Worm (Caenorhabditis elegans) whole organism, mixed stage, embryonic: ENCODE data around the gene nep-20.

ENCODE experiments used
- bed-3 ChIP-seq: fragments of 200-800 bp; sonication (Bioruptor generic); optimal IDR thresholded peaks from 3 replicates; lab custom pipeline; 2018; ENCODE audit warnings: mild to moderate bottlenecking, missing genetic modification characterization, moderate library complexity, missing compliant biosample characterization
- blmp-1 ChIP-seq: fragments of 150-350 bp; optimal IDR thresholded peaks from 2 replicates; lab custom pipeline; 2014; ENCODE audit warnings: missing biosample characterization, missing genetic modification characterization
- ceh-39 ChIP-seq: fragments of 150-350 bp; optimal IDR thresholded peaks from 2 replicates; lab custom pipeline; 2014; ENCODE audit warnings: missing biosample characterization, missing genetic modification characterization
- ceh-83 ChIP-seq: fragments of 200-800 bp; sonication (Bioruptor generic); optimal IDR thresholded peaks from 2 replicates; lab custom pipeline; 2018; ENCODE audit warnings: mild to moderate bottlenecking, missing genetic modification characterization, missing compliant biosample characterization
- ces-1 ChIP-seq: fragments of 150-350 bp; optimal IDR thresholded peaks from 2 replicates; lab custom pipeline; 2014; ENCODE audit warnings: missing biosample characterization, missing genetic modification reagents, missing genetic modification characterization
- cnd-1 ChIP-seq: fragments of 200-800 bp; sonication (Bioruptor generic); optimal IDR thresholded peaks from 2 replicates; lab custom pipeline; 2018; ENCODE audit warnings: mild to moderate bottlenecking, missing genetic modification characterization, missing compliant biosample characterization
- drap-1 ChIP-seq: fragments of 200-800 bp; sonication (Bioruptor generic); optimal IDR thresholded peaks from 3 replicates; lab custom pipeline; 2018; ENCODE audit warnings: mild to moderate bottlenecking, missing genetic modification characterization, missing compliant biosample characterization
- elt-1 ChIP-seq: sonication (generic microtip); optimal IDR thresholded peaks from 2 replicates; lab custom pipeline; 2017; ENCODE audit warnings: missing genetic modification characterization, mild to moderate bottlenecking, missing compliant biosample characterization, antibody characterized with exemption, moderate library complexity, borderline replicate concordance; ENCODE audit not compliant: insufficient read depth
- elt-3 ChIP-seq: fragments of 150-350 bp; optimal IDR thresholded peaks from 2 replicates; lab custom pipeline; 2014; ENCODE audit warnings: missing biosample characterization, missing genetic modification characterization
- flh-1 ChIP-seq: fragments of 200-800 bp; sonication (Bioruptor generic); optimal IDR thresholded peaks from 2 replicates; lab custom pipeline; 2018; ENCODE audit warnings: mild to moderate bottlenecking, missing genetic modification characterization, moderate library complexity, missing compliant biosample characterization
- ham-2 ChIP-seq: fragments of 200-800 bp; sonication (Bioruptor generic); optimal IDR thresholded peaks from 2 replicates; lab custom pipeline; 2018; ENCODE audit warnings: mild to moderate bottlenecking, missing genetic modification characterization, missing compliant biosample characterization
- hlh-1 ChIP-seq: fragments of 150-350 bp; optimal IDR thresholded peaks from 2 replicates; lab custom pipeline; 2014; ENCODE audit warnings: missing biosample characterization, missing genetic modification reagents, missing genetic modification characterization
- lin-13 ChIP-seq: fragments of 150-350 bp; optimal IDR thresholded peaks from 2 replicates; lab custom pipeline; 2014; ENCODE audit warnings: missing biosample characterization, missing genetic modification characterization
- lsy-2 ChIP-seq: fragments of 150-350 bp; optimal IDR thresholded peaks from 2 replicates; lab custom pipeline; 2014; ENCODE audit warnings: missing biosample characterization, missing genetic modification characterization
- mep-1 ChIP-seq: fragments of 150-350 bp; optimal IDR thresholded peaks from 2 replicates; lab custom pipeline; 2017; ENCODE audit warnings: missing biosample characterization, missing genetic modification reagents, missing genetic modification characterization, inconsistent platforms
- mls-2 ChIP-seq: sonication (generic microtip); optimal IDR thresholded peaks from 2 replicates; lab custom pipeline; 2016; ENCODE audit warnings: mild to moderate bottlenecking, missing genetic modification characterization, moderate library complexity, missing compliant biosample characterization
- nhr-12 ChIP-seq: fragments of 150-350 bp; optimal IDR thresholded peaks from 2 replicates; lab custom pipeline; 2014; ENCODE audit warnings: missing biosample characterization, missing genetic modification characterization
- nhr-2 ChIP-seq: fragments of 150-350 bp; optimal IDR thresholded peaks from 2 replicates; lab custom pipeline; 2014; ENCODE audit warnings: missing biosample characterization, missing genetic modification characterization
- nhr-237 ChIP-seq: fragments of 150-350 bp; optimal IDR thresholded peaks from 2 replicates; lab custom pipeline; 2014; ENCODE audit warnings: missing biosample characterization, missing genetic modification characterization
- nhr-28 ChIP-seq: fragments of 150-350 bp; optimal IDR thresholded peaks from 2 replicates; lab custom pipeline; 2014; ENCODE audit warnings: missing biosample characterization, missing genetic modification characterization
- nhr-76 ChIP-seq: sonication (generic microtip); optimal IDR thresholded peaks from 2 replicates; lab custom pipeline; 2017; ENCODE audit warnings: missing biosample characterization, missing genetic modification characterization
- pha-4 ChIP-seq: fragments of 150-350 bp; optimal IDR thresholded peaks from 2 replicates; lab custom pipeline; 2018; ENCODE audit warnings: missing biosample characterization, missing genetic modification reagents, missing genetic modification characterization
- sem-2 ChIP-seq: fragments of 200-800 bp; sonication (Bioruptor generic); optimal IDR thresholded peaks from 2 replicates; lab custom pipeline; 2018; ENCODE audit warnings: mild to moderate bottlenecking, missing genetic modification characterization, missing compliant biosample characterization
- sptf-1 ChIP-seq: sonication (generic microtip); optimal IDR thresholded peaks from 2 replicates; lab custom pipeline; 2017; ENCODE audit warnings: mild to moderate bottlenecking, missing genetic modification characterization, moderate library complexity, missing compliant biosample characterization
- tbx-8 ChIP-seq: fragments of 200-800 bp; sonication (Bioruptor generic); optimal IDR thresholded peaks from 2 replicates; lab custom pipeline; 2018; ENCODE audit warnings: mild to moderate bottlenecking, missing genetic modification characterization, moderate library complexity, missing compliant biosample characterization
- unc-120 ChIP-seq: sonication (generic microtip); optimal IDR thresholded peaks from 2 replicates; lab custom pipeline; 2017; ENCODE audit warnings: missing genetic modification characterization, missing compliant biosample characterization; ENCODE audit not compliant: poor library complexity, severe bottlenecking
- unc-39 ChIP-seq: fragments of 150-350 bp; optimal IDR thresholded peaks from 2 replicates; lab custom pipeline; 2014; ENCODE audit warnings: missing biosample characterization, missing genetic modification characterization
- unc-62 ChIP-seq: fragments of 150-350 bp; optimal IDR thresholded peaks from 2 replicates; lab custom pipeline; 2014; ENCODE audit warnings: missing biosample characterization, missing genetic modification reagents, missing genetic modification characterization
- zip-8 ChIP-seq: fragments of 150-350 bp; optimal IDR thresholded peaks from 2 replicates; lab custom pipeline; 2014; ENCODE audit warnings: missing biosample characterization, missing genetic modification characterization
- ztf-11 ChIP-seq: fragments of 150-350 bp; optimal IDR thresholded peaks from 2 replicates; lab custom pipeline; 2014; ENCODE audit warnings: missing biosample characterization, missing genetic modification characterization

nep-20 gene

ce11 chrII:3349820-3350291 lies 45.5 kb downstream of the nep-20 start, which contains the start of gene F14D2.8:
TSS of gene F14D2.8 (minus strand) at chrII:3349870.
- TF ChIP-seq nhr-76 (tag; lab: Kevin White, UChicago) (no peak), blmp-1 (no peak), cnd-1 (tag; lab: Kevin White, UChicago) (no peak), flh-1 (GFP tag; lab: Kevin White, UChicago) (no peak), unc-39 (no peak), mep-1 (tag; lab: Kevin White, UChicago) (no peak), elt-3 (tag; lab: Kevin White, UChicago) (no peak), nhr-28 (tag; lab: Kevin White, UChicago) (no peak), unc-120 (tag; lab: Kevin White, UChicago) (no peak), pha-4 (tag; lab: Kevin White, UChicago) (no peak), drap-1 (no peak), ztf-11 (tag; lab: Kevin White, UChicago) (no peak), mls-2 (no peak), ham-2 (GFP tag; lab: Kevin White, UChicago) (no peak), lsy-2 (tag; lab: Kevin White, UChicago) (no peak), nhr-12 (no peak), nhr-237 (tag; lab: Kevin White, UChicago) (no peak), elt-1 (tag; lab: Kevin White, UChicago) (no peak), unc-62 (GFP tag; lab: Kevin White, UChicago) (no peak), nhr-2 (tag; lab: Kevin White, UChicago) (no peak)

- no peak for TF ChIP-seq elt-1 (tag; lab: Kevin White, UChicago)
- TF ChIP-seq unc-39, result no peak
- no peak for TF ChIP-seq ces-1 (GFP tag; lab: Kevin White, UChicago)
- no peak for TF ChIP-seq cnd-1 (tag; lab: Kevin White, UChicago)
- TF ChIP-seq, all 35 proteins: peak for 0
These were observed 47.3 kb downstream of the nep-20 start, which contains the start of the genes F14D2.14 and bath-29 for ce11 chrII:3347940-3348610. TSS of gene F14D2.14 (minus strand) at chrII:3347990. TSS of gene bath-29 (plus strand) at chrII:3348560.

ce11 chrII:3346328-3346780 lies 49.0 kb downstream of the nep-20 start, which contains the start of gene bath-30:
TSS of gene bath-30 (minus strand) at chrII:3346378.
- TF ChIP-seq bed-3, result no peak
- TF ChIP-seq blmp-1, result no peak
- no peak for TF ChIP-seq nhr-2 (tag; lab: Kevin White, UChicago)
- no peak for TF ChIP-seq sptf-1
- TF ChIP-seq ceh-83 (GFP tag; lab: Kevin White, UChicago), result no peak
- TF ChIP-seq ces-1 (GFP tag; lab: Kevin White, UChicago), result no peak
- TF ChIP-seq unc-39, result no peak
- TF ChIP-seq nhr-76 (tag; lab: Kevin White, UChicago), result no peak
- no peak for TF ChIP-seq mep-1 (tag; lab: Kevin White, UChicago)
- no peak for TF ChIP-seq tbx-8 (GFP tag; lab: Kevin White, UChicago)
- TF ChIP-seq ceh-39 (tag; lab: Kevin White, UChicago), result no peak
- no peak for TF ChIP-seq cnd-1 (tag; lab: Kevin White, UChicago)
- TF ChIP-seq pha-4 (tag; lab: Kevin White, UChicago), result no peak
- no peak for TF ChIP-seq ham-2 (GFP tag; lab: Kevin White, UChicago)
- no peak for TF ChIP-seq zip-8
- TF ChIP-seq nhr-28 (tag; lab: Kevin White, UChicago), result no peak
- TF ChIP-seq ztf-11 (tag; lab: Kevin White, UChicago), result no peak

- TF ChIP-seq nhr-76 (tag; lab: Kevin White, UChicago), result no peak
- TF ChIP-seq hlh-1 (tag; lab: Kevin White, UChicago), result no peak
- TF ChIP-seq nhr-237 (tag; lab: Kevin White, UChicago), result no peak
- TF ChIP-seq ztf-11 (tag; lab: Kevin White, UChicago), result no peak
- no peak for TF ChIP-seq ceh-83 (GFP tag; lab: Kevin White, UChicago)
- no peak for TF ChIP-seq pha-4 (tag; lab: Kevin White, UChicago)
- no peak for TF ChIP-seq sem-2
- no peak for TF ChIP-seq tbx-8 (GFP tag; lab: Kevin White, UChicago)
- no peak for TF ChIP-seq lsy-2 (tag; lab: Kevin White, UChicago)
- no peak for TF ChIP-seq flh-1 (GFP tag; lab: Kevin White, UChicago)
- TF ChIP-seq lin-13 (tag; lab: Kevin White, UChicago), result no peak
These were observed 50.5 kb downstream of the nep-20 start, which contains the start of gene bath-28 for ce11 chrII:3344917-3345316. TSS of gene bath-28 (minus strand) at chrII:3344967.
